Worm (Caenorhabditis elegans) whole organism, L4 larva: ENCODE results near the gene T06C12.11.

Source experiments
- F10B5.3 ChIP-seq: sonication (generic microtip); optimal IDR thresholded peaks from 2 replicates; lab custom pipeline; 2016; ENCODE audit warnings: mild to moderate bottlenecking, missing genetic modification characterization, missing compliant biosample characterization
- F26F4.8 ChIP-seq: fragments of 200-800 bp; sonication (Bioruptor generic); conservative IDR thresholded peaks from 2 replicates; pipeline ENCODE4 v1.3.6; 2022; ENCODE audit warnings: missing genetic modification characterization, missing compliant biosample characterization
- F44E2.7 ChIP-seq: fragments of 200-800 bp; sonication (Bioruptor generic); IDR thresholded peaks from 2 replicates; pipeline ENCODE4 v2.1.2; 2022; ENCODE audit warnings: missing genetic modification characterization, missing compliant biosample characterization
- F49E8.2 ChIP-seq: sonication (generic microtip); optimal IDR thresholded peaks from 2 replicates; lab custom pipeline; 2016; ENCODE audit warnings: missing compliant biosample characterization, mild to moderate bottlenecking, missing genetic modification characterization, borderline replicate concordance
- R02D3.7 ChIP-seq: fragments of 150-350 bp; sonication (generic microtip); optimal IDR thresholded peaks from 3 replicates; lab custom pipeline; 2014; ENCODE audit warnings: missing biosample characterization, missing genetic modification characterization
- T20F7.1 ChIP-seq: fragments of 200-800 bp; sonication (Bioruptor generic); optimal IDR thresholded peaks from 2 replicates; lab custom pipeline; 2018; ENCODE audit warnings: mild to moderate bottlenecking, missing genetic modification characterization, missing compliant biosample characterization
- Y105C5A.15 ChIP-seq: fragments of 200-800 bp; sonication (Bioruptor generic); IDR thresholded peaks from 2 replicates; pipeline ENCODE4 v1.3.6; 2022; ENCODE audit warnings: missing genetic modification characterization, missing compliant biosample characterization
- Y5F2A.4 ChIP-seq: fragments of 200-800 bp; sonication (Bioruptor generic); optimal IDR thresholded peaks from 2 replicates; lab custom pipeline; 2018; ENCODE audit warnings: mild to moderate bottlenecking, missing genetic modification characterization, missing compliant biosample characterization
- Y75B8A.6 ChIP-seq: fragments of 200-800 bp; sonication (Bioruptor generic); IDR thresholded peaks from 2 replicates; pipeline ENCODE4 v1.3.6; 2022; ENCODE audit warnings: missing genetic modification reagents, missing genetic modification characterization, missing compliant biosample characterization
- ZK337.2 ChIP-seq: fragments of 200-800 bp; sonication (Bioruptor generic); IDR thresholded peaks from 2 replicates; pipeline ENCODE4 v1.3.6; 2022; ENCODE audit warnings: missing genetic modification reagents, missing genetic modification characterization, missing compliant biosample characterization
- ama-1 ChIP-seq: fragments of 150-350 bp; optimal IDR thresholded peaks from 2 replicates; lab custom pipeline; 2014; ENCODE audit warnings: inconsistent platforms, mixed read lengths
- arid-1 ChIP-seq: fragments of 200-800 bp; sonication (Bioruptor generic); conservative IDR thresholded peaks from 2 replicates; pipeline ENCODE4 v1.3.6; 2022; ENCODE audit warnings: missing genetic modification reagents, missing genetic modification characterization, missing compliant biosample characterization
- ceh-62 ChIP-seq: sonication (generic microtip); optimal IDR thresholded peaks from 2 replicates; lab custom pipeline; 2017; ENCODE audit warnings: missing biosample characterization, missing genetic modification characterization
- ceh-82 ChIP-seq: sonication (generic microtip); optimal IDR thresholded peaks from 2 replicates; lab custom pipeline; 2017; ENCODE audit warnings: missing biosample characterization, missing genetic modification characterization
- ces-1 ChIP-seq: fragments of 150-350 bp; sonication (generic microtip); optimal IDR thresholded peaks from 4 replicates; lab custom pipeline; 2014; ENCODE audit warnings: missing biosample characterization, missing genetic modification reagents, missing genetic modification characterization
- cey-2 ChIP-seq: sonication (generic microtip); optimal IDR thresholded peaks from 3 replicates; lab custom pipeline; 2017; ENCODE audit warnings: missing genetic modification characterization, mild to moderate bottlenecking, missing compliant biosample characterization, antibody characterized with exemption, borderline replicate concordance; ENCODE audit not compliant: insufficient read depth
- daf-12 ChIP-seq: fragments of 150-350 bp; optimal IDR thresholded peaks from 2 replicates; lab custom pipeline; 2014; ENCODE audit warnings: missing biosample characterization, missing genetic modification reagents, missing genetic modification characterization
- daf-8 ChIP-seq: fragments of 200-800 bp; sonication (Bioruptor generic); IDR thresholded peaks from 2 replicates; pipeline ENCODE4 v1.3.6; 2022; ENCODE audit warnings: missing genetic modification characterization, missing compliant biosample characterization
- dmd-8 ChIP-seq: fragments of 200-800 bp; sonication (Bioruptor generic); IDR thresholded peaks from 2 replicates; pipeline ENCODE4 v1.3.6; 2022; ENCODE audit warnings: missing genetic modification characterization, missing compliant biosample characterization
- duxl-1 ChIP-seq: sonication (generic microtip); optimal IDR thresholded peaks from 2 replicates; lab custom pipeline; 2016; ENCODE audit warnings: mild to moderate bottlenecking, missing genetic modification characterization, moderate library complexity, missing compliant biosample characterization; ENCODE audit not compliant: poor library complexity
- egl-43 ChIP-seq: fragments of 200-800 bp; sonication (Bioruptor generic); IDR thresholded peaks from 2 replicates; pipeline ENCODE4 v1.3.6; 2022; ENCODE audit warnings: missing genetic modification reagents, missing genetic modification characterization, missing compliant biosample characterization
- fos-1 ChIP-seq: fragments of 150-350 bp; optimal IDR thresholded peaks from 2 replicates; lab custom pipeline; 2014; ENCODE audit warnings: missing biosample characterization, missing genetic modification characterization
- hlh-30 ChIP-seq: sonication (generic microtip); optimal IDR thresholded peaks from 2 replicates; lab custom pipeline; 2017; ENCODE audit warnings: antibody characterized with exemption, mild to moderate bottlenecking, missing genetic modification characterization, missing compliant biosample characterization; ENCODE audit not compliant: insufficient read depth
- hmg-1.1 ChIP-seq: fragments of 200-800 bp; sonication (Bioruptor generic); IDR thresholded peaks from 2 replicates; pipeline ENCODE4 v1.3.6; 2022; ENCODE audit warnings: missing genetic modification reagents, missing genetic modification characterization, missing compliant biosample characterization
- lin-1 ChIP-seq: fragments of 200-800 bp; sonication (Bioruptor generic); IDR thresholded peaks from 2 replicates; pipeline ENCODE4 v1.3.6; 2022; ENCODE audit warnings: missing genetic modification reagents, missing genetic modification characterization, missing compliant biosample characterization
- lin-13 ChIP-seq: fragments of 150-350 bp; optimal IDR thresholded peaks from 2 replicates; lab custom pipeline; 2014; ENCODE audit warnings: missing biosample characterization, missing genetic modification reagents, missing genetic modification characterization
- lin-29 ChIP-seq: fragments of 200-800 bp; sonication (Bioruptor generic); IDR thresholded peaks from 2 replicates; pipeline ENCODE4 v1.3.6; 2022; ENCODE audit warnings: missing genetic modification reagents, missing genetic modification characterization, missing compliant biosample characterization
- lin-39 ChIP-seq: fragments of 150-350 bp; optimal IDR thresholded peaks from 2 replicates; lab custom pipeline; 2014; ENCODE audit warnings: missing biosample characterization, missing genetic modification reagents, missing genetic modification characterization
- lsy-2 ChIP-seq, 2 experiments: fragments of 150-350 bp in 1 of 2; sonication (generic microtip) in 1 of 2; optimal IDR thresholded peaks; 2 replicates each; lab custom pipeline; 2014 to 2017; ENCODE audit warnings: missing biosample characterization in 2 of 2, missing genetic modification characterization in 2 of 2
- madf-9 ChIP-seq: fragments of 200-800 bp; sonication (Bioruptor generic); conservative IDR thresholded peaks from 2 replicates; pipeline ENCODE4 v1.3.6; 2022; ENCODE audit warnings: missing genetic modification reagents, missing genetic modification characterization, missing compliant biosample characterization
- mep-1 ChIP-seq: fragments of 150-350 bp; sonication (generic microtip); optimal IDR thresholded peaks from 3 replicates; lab custom pipeline; 2014; ENCODE audit warnings: missing biosample characterization, missing genetic modification characterization
- mes-2 ChIP-seq: sonication (generic microtip); optimal IDR thresholded peaks from 2 replicates; lab custom pipeline; 2016; ENCODE audit warnings: missing genotype, mild to moderate bottlenecking, missing genetic modification characterization, missing compliant biosample characterization; ENCODE audit not compliant: poor library complexity, severe bottlenecking
- mxl-2 ChIP-seq: fragments of 200-800 bp; sonication (Bioruptor generic); conservative IDR thresholded peaks from 2 replicates; pipeline ENCODE4 v1.3.6; 2022; ENCODE audit warnings: missing genetic modification reagents, missing genetic modification characterization, missing compliant biosample characterization
- mxl-3 ChIP-seq: fragments of 200-800 bp; sonication (Bioruptor generic); optimal IDR thresholded peaks from 2 replicates; lab custom pipeline; 2018; ENCODE audit warnings: mild to moderate bottlenecking, missing genetic modification characterization, missing compliant biosample characterization
- nhr-10 ChIP-seq: fragments of 150-350 bp; optimal IDR thresholded peaks from 2 replicates; lab custom pipeline; 2014; ENCODE audit warnings: missing biosample characterization, missing genetic modification characterization
- nhr-11 ChIP-seq: fragments of 150-350 bp; optimal IDR thresholded peaks from 2 replicates; lab custom pipeline; 2014; ENCODE audit warnings: missing biosample characterization, missing genetic modification characterization
- nhr-111 ChIP-seq: fragments of 200-800 bp; sonication (Bioruptor generic); optimal IDR thresholded peaks from 2 replicates; lab custom pipeline; 2018; ENCODE audit warnings: mild to moderate bottlenecking, missing genetic modification characterization, missing compliant biosample characterization
- nhr-25 ChIP-seq: sonication (generic microtip); optimal IDR thresholded peaks from 2 replicates; lab custom pipeline; 2017; ENCODE audit warnings: missing genetic modification characterization, mild to moderate bottlenecking, missing compliant biosample characterization, antibody characterized with exemption, moderate library complexity, borderline replicate concordance; ENCODE audit not compliant: insufficient read depth
- nhr-41 ChIP-seq: fragments of 200-800 bp; sonication (Bioruptor generic); IDR thresholded peaks from 2 replicates; pipeline ENCODE4 v1.3.6; 2022; ENCODE audit warnings: missing genetic modification reagents, missing genetic modification characterization, missing compliant biosample characterization
- pqm-1 ChIP-seq: sonication (generic microtip); optimal IDR thresholded peaks from 2 replicates; lab custom pipeline; 2017; ENCODE audit warnings: missing biosample characterization, missing genetic modification characterization
- rbr-2 ChIP-seq: sonication (generic microtip); optimal IDR thresholded peaks from 2 replicates; lab custom pipeline; 2016; ENCODE audit warnings: missing genotype, missing genetic modification characterization, missing compliant biosample characterization
- sdz-12 ChIP-seq: fragments of 200-800 bp; sonication (Bioruptor generic); optimal IDR thresholded peaks from 2 replicates; lab custom pipeline; 2018; ENCODE audit warnings: mild to moderate bottlenecking, missing genetic modification characterization, missing compliant biosample characterization
- set-16 ChIP-seq: fragments of 200-800 bp; sonication (Bioruptor generic); IDR thresholded peaks from 2 replicates; pipeline ENCODE4 v1.3.6; 2022; ENCODE audit warnings: missing genetic modification reagents, missing genetic modification characterization, missing compliant biosample characterization
- spr-3 ChIP-seq: fragments of 200-800 bp; sonication (Bioruptor generic); optimal IDR thresholded peaks from 2 replicates; lab custom pipeline; 2018; ENCODE audit warnings: mild to moderate bottlenecking, missing genetic modification characterization, missing compliant biosample characterization
- tra-1 ChIP-seq: fragments of 200-800 bp; sonication (Bioruptor generic); IDR thresholded peaks from 2 replicates; pipeline ENCODE4 v1.3.6; 2022; ENCODE audit warnings: missing genetic modification reagents, missing genetic modification characterization, missing compliant biosample characterization
- unc-130 ChIP-seq: sonication (generic microtip); optimal IDR thresholded peaks from 2 replicates; lab custom pipeline; 2016; ENCODE audit warnings: missing genetic modification reagents, missing genetic modification characterization, missing compliant biosample characterization
- vab-7 ChIP-seq: fragments of 200-800 bp; sonication (Bioruptor generic); IDR thresholded peaks from 2 replicates; pipeline ENCODE4 v1.3.6; 2022; ENCODE audit warnings: missing genetic modification reagents, missing genetic modification characterization, missing compliant biosample characterization
- zag-1 ChIP-seq: fragments of 150-350 bp; optimal IDR thresholded peaks from 2 replicates; lab custom pipeline; 2014; ENCODE audit warnings: missing biosample characterization, missing genetic modification characterization
- zfp-2 ChIP-seq: sonication (generic microtip); optimal IDR thresholded peaks from 2 replicates; lab custom pipeline; 2016; ENCODE audit warnings: mild to moderate bottlenecking, missing genetic modification characterization, missing compliant biosample characterization
- zip-11 ChIP-seq: fragments of 200-800 bp; sonication (Bioruptor generic); IDR thresholded peaks from 2 replicates; pipeline ENCODE4 v1.3.6; 2022; ENCODE audit warnings: missing genetic modification characterization, missing compliant biosample characterization
- zip-2 ChIP-seq: fragments of 150-350 bp; optimal IDR thresholded peaks from 2 replicates; lab custom pipeline; 2014; ENCODE audit warnings: missing biosample characterization, missing genetic modification characterization
- ztf-7 ChIP-seq: fragments of 150-350 bp; optimal IDR thresholded peaks from 2 replicates; lab custom pipeline; 2014; ENCODE audit warnings: missing biosample characterization, missing genetic modification characterization

Gene T06C12.11

DNA sequence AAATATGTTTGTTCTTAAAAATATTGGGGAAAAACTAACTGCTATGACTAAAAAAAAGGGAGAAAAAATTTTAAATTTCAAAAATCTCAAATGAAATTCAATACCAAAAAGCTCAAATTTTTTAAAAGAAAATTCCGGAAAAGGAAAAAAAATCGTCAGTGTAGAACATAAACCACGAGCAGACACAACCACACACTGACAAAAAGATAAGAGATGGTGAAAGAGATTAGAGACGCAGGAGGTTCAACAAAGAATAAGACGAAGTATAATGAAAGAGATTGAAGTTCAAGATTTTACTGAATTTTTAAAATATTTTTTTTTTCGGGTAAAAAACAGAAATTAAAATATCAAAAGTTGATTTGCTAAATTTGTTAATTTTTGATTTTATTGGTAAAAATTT is 12.8 kb upstream of the T06C12.11 start:
- TF ChIP-seq mxl-2 (GFP tag; lab: Robert Waterston, UW) (no peak), lsy-2 (tag; optimal IDR thresholded peaks at IDR 0.05; lab: Kevin White, UChicago) (peak in 1 of 2 experiments; percentile 14), cey-2 (tag; lab: Kevin White, UChicago) (no peak), mes-2 (tag; lab: Kevin White, UChicago) (no peak), madf-9 (GFP tag; lab: Robert Waterston, UW) (no peak), T20F7.1 (no peak), lin-1 (no peak), ces-1 (GFP tag; lab: Kevin White, UChicago) (no peak), unc-130 (GFP tag; lab: Kevin White, UChicago) (no peak), egl-43 (GFP tag; lab: Robert Waterston, UW) (no peak), dmd-8 (GFP tag; lab: Robert Waterston, UW) (no peak), arid-1 (GFP tag; lab: Robert Waterston, UW) (no peak), set-16 (GFP tag; lab: Robert Waterston, UW) (no peak), vab-7 (GFP tag; lab: Robert Waterston, UW) (no peak), nhr-25 (no peak), duxl-1 (tag; lab: Kevin White, UChicago) (no peak), lin-13 (GFP tag; lab: Kevin White, UChicago) (no peak), nhr-11 (tag; lab: Kevin White, UChicago) (no peak), ztf-7 (tag; lab: Kevin White, UChicago) (no peak), nhr-41 (GFP tag; lab: Robert Waterston, UW) (no peak), ama-1 (no peak), F10B5.3 (tag; lab: Kevin White, UChicago) (no peak), sdz-12 (no peak), mep-1 (tag; lab: Kevin White, UChicago) (peak; percentile 16), zip-2 (tag; lab: Kevin White, UChicago) (no peak), nhr-111 (GFP tag; lab: Kevin White, UChicago) (no peak), spr-3 (no peak), nhr-10 (tag; lab: Kevin White, UChicago) (no peak), F26F4.8 (no peak), ceh-82 (tag; lab: Kevin White, UChicago) (no peak), tra-1 (GFP tag; lab: Robert Waterston, UW) (no peak), daf-12 (no peak), lin-39 (tag; lab: Kevin White, UChicago) (no peak), zfp-2 (tag; lab: Kevin White, UChicago) (no peak), Y105C5A.15 (GFP tag; lab: Robert Waterston, UW) (no peak), lin-29 (no peak), fos-1 (tag; lab: Kevin White, UChicago) (no peak), zag-1 (tag; lab: Kevin White, UChicago) (no peak), hmg-1.1 (GFP tag; lab: Robert Waterston, UW) (no peak), R02D3.7 (tag; lab: Kevin White, UChicago) (no peak), Y5F2A.4 (GFP tag; lab: Kevin White, UChicago) (no peak), rbr-2 (no peak), ceh-62 (tag; lab: Kevin White, UChicago) (no peak), Y75B8A.6 (GFP tag; lab: Robert Waterston, UW) (no peak), zip-11 (GFP tag; lab: Robert Waterston, UW) (no peak), pqm-1 (tag; lab: Kevin White, UChicago) (peak; percentile 59), F44E2.7 (GFP tag; lab: Robert Waterston, UW) (no peak), daf-8 (GFP tag; lab: Robert Waterston, UW) (no peak), ZK337.2 (no peak), hlh-30 (tag; lab: Kevin White, UChicago) (peak; percentile 40), F49E8.2 (tag; lab: Kevin White, UChicago) (no peak), mxl-3 (GFP tag; lab: Kevin White, UChicago) (no peak)
